Worm (Caenorhabditis elegans) whole organism, late embryonic: ENCODE data around the gene M03A1.8.

Source experiments
- ceh-19 ChIP-seq: fragments of 200-800 bp; sonication (Bioruptor generic); optimal IDR thresholded peaks from 2 replicates; lab custom pipeline; 2018; ENCODE audit warnings: mild to moderate bottlenecking, missing genetic modification characterization, missing compliant biosample characterization
- ceh-31 ChIP-seq: sonication (generic microtip); optimal IDR thresholded peaks from 2 replicates; lab custom pipeline; 2016; ENCODE audit warnings: missing genetic modification characterization, missing compliant biosample characterization
- ceh-9 ChIP-seq: sonication (generic microtip); optimal IDR thresholded peaks from 2 replicates; lab custom pipeline; 2016; ENCODE audit warnings: mild to moderate bottlenecking, missing genetic modification characterization, inconsistent platforms, missing compliant biosample characterization
- ref-2 ChIP-seq: sonication (generic microtip); optimal IDR thresholded peaks from 2 replicates; lab custom pipeline; 2016; ENCODE audit warnings: missing genetic modification characterization, missing compliant biosample characterization
- rnt-1 ChIP-seq: sonication (generic microtip); optimal IDR thresholded peaks from 2 replicates; lab custom pipeline; 2016; ENCODE audit warnings: missing genetic modification characterization, missing compliant biosample characterization

The M03A1.8 gene

DNA sequence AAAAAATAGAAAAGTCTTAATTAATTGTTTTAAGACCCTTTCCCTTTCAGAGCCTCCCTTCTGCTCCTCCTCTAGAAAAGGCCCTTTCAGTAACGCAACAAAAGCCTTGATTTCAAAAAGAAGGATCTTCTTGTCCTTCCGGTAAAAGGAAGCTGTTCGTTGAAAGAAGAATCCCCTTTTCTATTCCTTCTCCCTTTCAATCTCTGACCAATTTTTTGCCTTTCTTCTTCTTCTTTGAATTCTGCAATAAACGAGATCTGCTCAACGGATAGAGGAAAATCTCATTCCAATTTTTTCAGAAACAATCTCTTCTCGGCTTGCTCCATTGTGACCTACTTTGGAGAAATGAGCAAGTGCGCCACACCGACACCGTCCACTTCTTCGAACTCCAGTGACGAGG lies 47.9 kb downstream of the M03A1.8 start, which contains the start of gene F35D11.3:
Gene F35D11.3, plus strand, starts transcription at position 300 of the 400 bp plus-strand sequence.
- no peak for TF ChIP-seq ceh-9 (tag; lab: Kevin White, UChicago)
- no peak for TF ChIP-seq ceh-31
- TF ChIP-seq ceh-19 = no peak
- no peak for TF ChIP-seq rnt-1 (tag; lab: Kevin White, UChicago)
- no peak for TF ChIP-seq ref-2 (tag; lab: Kevin White, UChicago)
- TF ChIP-seq, all 69 proteins: peak for 0
